Worm (Caenorhabditis elegans): ENCODE results near the gene glb-23.
"Not testable (repeated sequence)": the region's sequence is repeated elsewhere in the genome, so short reads cannot be mapped to it uniquely, and the experiment has no call there.

Gene glb-23

ce11 chrIV:7247243-7247642 is 27.9 kb upstream of the glb-23 start, which contains the start of gene D2024.1:
D2024.1 (plus strand) TSS chrIV:7247543.
- not testable (repeated sequence) for TF ChIP-seq fos-1 (tag; optimal IDR thresholded peaks at IDR 0.05); sea-2 (GFP tag; optimal IDR thresholded peaks at IDR 0.05); snpc-4 (tag; optimal IDR thresholded peaks at IDR 0.05)

DNA sequence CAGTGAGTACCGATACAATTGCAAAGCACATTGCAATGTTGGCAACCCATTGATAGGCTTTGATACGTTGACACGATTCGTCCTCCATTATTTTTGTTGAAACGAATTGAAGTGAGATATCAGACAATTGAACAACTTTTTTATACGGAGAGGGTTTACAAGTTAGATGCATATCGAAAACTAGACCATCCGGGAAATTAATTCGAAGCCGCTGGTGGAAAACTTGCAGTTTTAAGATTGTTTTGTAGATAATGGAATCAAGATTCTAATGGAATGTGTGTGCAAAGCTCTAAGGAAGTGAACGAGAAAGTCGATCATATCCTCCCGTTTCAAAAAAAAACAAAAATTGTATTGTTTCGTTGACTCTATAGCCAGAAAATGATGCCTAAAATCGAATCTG is 27.3 kb upstream of the glb-23 start, which contains the start of gene col-114:
Gene col-114 (minus strand): TSS at position 101 of the 400 bp plus-strand sequence.
- no peak for TF ChIP-seq unc-62 (GFP tag; optimal IDR thresholded peaks at IDR 0.05)
- no peak for TF ChIP-seq nhr-25 (tag; optimal IDR thresholded peaks at IDR 0.05)
- TF ChIP-seq elt-1 (tag; optimal IDR thresholded peaks at IDR 0.05), result no peak
- TF ChIP-seq ztf-4 (tag; optimal IDR thresholded peaks at IDR 0.05), result no peak
- TF ChIP-seq aly-2 (tag; optimal IDR thresholded peaks at IDR 0.05), result no peak
- TF ChIP-seq elt-2 (tag; optimal IDR thresholded peaks at IDR 0.05), result no peak
- no peak for TF ChIP-seq nhr-67 (tag; optimal IDR thresholded peaks at IDR 0.05)
- no peak for TF ChIP-seq nfya-1 (tag; optimal IDR thresholded peaks at IDR 0.05; ENCODE audit: insufficient read depth)
- TF ChIP-seq ceh-16 (tag; optimal IDR thresholded peaks at IDR 0.05), result no peak
- TF ChIP-seq lin-39 (tag; optimal IDR thresholded peaks at IDR 0.05), result no peak
- TF ChIP-seq fos-1 (tag; optimal IDR thresholded peaks at IDR 0.05), result no peak
- TF ChIP-seq mdl-1 (tag; optimal IDR thresholded peaks at IDR 0.05), result no peak
- TF ChIP-seq eor-1 (tag; optimal IDR thresholded peaks at IDR 0.05), result no peak
- no peak for TF ChIP-seq elt-3 (tag; optimal IDR thresholded peaks at IDR 0.05)
- TF ChIP-seq lin-15B (tag; optimal IDR thresholded peaks at IDR 0.05), result no peak

DNA sequence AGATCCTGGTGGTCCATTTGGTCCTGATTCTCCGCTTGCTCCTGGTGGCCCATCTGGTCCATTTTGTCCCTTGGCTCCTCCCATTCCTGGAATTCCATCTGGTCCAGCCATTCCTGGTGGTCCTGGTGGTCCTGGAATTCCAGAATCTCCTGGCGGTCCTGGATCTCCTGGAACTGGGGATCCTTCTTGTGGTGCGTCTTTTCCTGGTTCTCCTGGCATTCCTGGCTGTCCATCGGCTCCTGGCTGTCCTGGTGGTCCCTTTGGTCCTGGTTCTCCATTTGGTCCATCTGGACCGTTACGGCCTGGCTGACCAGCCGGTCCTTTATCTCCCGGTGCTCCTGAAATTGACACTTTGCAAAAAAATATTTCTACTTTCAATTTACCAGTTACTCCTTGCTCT is 26.3 kb upstream of the glb-23 start:
- TF ChIP-seq fos-1 (tag; optimal IDR thresholded peaks at IDR 0.05), result no peak
- TF ChIP-seq R02D3.7 (tag; optimal IDR thresholded peaks at IDR 0.05), result no peak
- no peak for TF ChIP-seq lsy-12 (tag; optimal IDR thresholded peaks at IDR 0.05)
- no peak for TF ChIP-seq nhr-76 (tag; optimal IDR thresholded peaks at IDR 0.05)
- no peak for TF ChIP-seq ama-1 (optimal IDR thresholded peaks at IDR 0.05)
- no peak for TF ChIP-seq mml-1 (tag; optimal IDR thresholded peaks at IDR 0.05)
- no peak for TF ChIP-seq egl-5 (tag; optimal IDR thresholded peaks at IDR 0.05)

DNA sequence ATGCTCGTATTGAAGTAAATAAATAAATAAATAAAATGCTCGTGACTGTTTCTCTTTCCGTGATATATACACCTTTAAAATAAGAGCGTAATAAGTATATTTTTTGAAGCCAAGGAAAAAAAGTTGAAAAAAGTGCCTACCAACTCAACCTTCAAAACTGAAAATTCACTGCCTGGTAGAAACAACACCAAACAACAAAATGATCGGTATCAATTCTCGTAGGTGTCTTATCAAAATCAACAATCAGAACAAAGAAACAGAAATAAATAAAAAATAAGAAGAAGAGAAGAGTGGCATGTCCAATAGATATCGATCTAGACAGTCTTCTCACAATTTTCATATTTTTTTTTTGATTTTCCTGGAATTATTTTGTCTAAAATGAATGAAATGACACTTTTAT is 24.6 kb upstream of the glb-23 start, which contains the start of gene afmd-1:
Gene afmd-1 (plus strand): TSS at position 316 of the 400 bp plus-strand sequence.
- TF ChIP-seq nhr-76 (tag; optimal IDR thresholded peaks at IDR 0.05), result peak; percentile 88
- TF ChIP-seq pha-4 (tag; optimal IDR thresholded peaks at IDR 0.05), result no peak

DNA sequence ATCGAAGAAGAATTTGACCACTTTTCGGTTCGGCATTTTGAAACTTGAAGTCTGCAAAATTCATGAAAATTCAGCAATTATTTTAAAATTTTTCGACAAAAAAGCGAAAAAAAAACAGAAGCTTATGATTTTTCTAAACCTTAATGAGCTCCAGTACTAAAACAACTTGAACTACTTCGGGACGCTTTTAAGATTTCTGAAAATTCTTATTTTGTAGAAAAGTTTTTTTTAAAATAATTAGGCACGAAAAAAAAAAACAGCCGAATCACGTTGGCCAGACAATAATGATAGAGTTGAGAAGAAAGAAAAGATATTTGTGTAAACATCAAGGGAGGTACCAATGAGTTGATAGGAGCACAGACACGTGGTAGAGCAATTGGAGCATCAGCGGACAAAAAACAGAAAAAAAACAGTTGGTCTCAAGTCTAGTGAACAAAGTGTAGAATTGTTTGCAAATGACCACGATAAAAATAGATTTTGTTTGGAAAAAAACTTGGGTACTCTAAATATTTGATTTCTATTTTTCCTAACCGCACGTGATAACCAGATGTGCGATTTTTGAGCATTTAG is 23.0 kb upstream of the glb-23 start, which contains the start of gene gstk-2:
Gene gstk-2 (minus strand): TSS at position 51 of the 570 bp plus-strand sequence.
- TF ChIP-seq egl-5 (tag; optimal IDR thresholded peaks at IDR 0.05) (peak; percentile 2), lin-39 (tag; optimal IDR thresholded peaks at IDR 0.05) (peak; percentile 5), ztf-11 (tag; optimal IDR thresholded peaks at IDR 0.05) (no peak), unc-39 (tag; optimal IDR thresholded peaks at IDR 0.05) (no peak), sea-2 (GFP tag; optimal IDR thresholded peaks at IDR 0.05) (no peak), pha-4 (tag; optimal IDR thresholded peaks at IDR 0.05) (peak; percentile 90), nfya-1 (tag; optimal IDR thresholded peaks at IDR 0.05; ENCODE audit: insufficient read depth) (peak; percentile 45)

- TF ChIP-seq unc-62 (GFP tag; optimal IDR thresholded peaks at IDR 0.05), result peak; percentile 48
- no peak for TF ChIP-seq skn-1 (tag; optimal IDR thresholded peaks at IDR 0.05)
Observed at ce11 chrIV:7240564-7240963, 21.3 kb upstream of the glb-23 start.

- TF ChIP-seq ZK546.5 (tag; optimal IDR thresholded peaks at IDR 0.05) (no peak), elt-2 (tag; optimal IDR thresholded peaks at IDR 0.05) (peak; percentile 63), pha-4 (tag; optimal IDR thresholded peaks at IDR 0.05) (peak; percentile 9), pqm-1 (tag; optimal IDR thresholded peaks at IDR 0.05) (peak; percentile 51)
Observed at ce11 chrIV:7237668-7238214, 18.4 kb upstream of the glb-23 start, which contains the start of gene elo-3. elo-3 (plus strand) TSS chrIV:7237718.
